Fruit fly (Drosophila melanogaster) whole organism, embryonic: ENCODE results near the gene pit.

Experiments
- Abd-B ChIP-seq: fragments of 200-800 bp; sonication (Bioruptor generic); optimal IDR thresholded peaks from 2 replicates; lab custom pipeline; 2018; ENCODE audit warnings: missing biosample characterization, mild to moderate bottlenecking, missing genetic modification characterization, moderate library complexity
- Atf6 ChIP-seq: fragments of 200-800 bp; sonication (Bioruptor generic); IDR thresholded peaks from 2 replicates; pipeline ENCODE4 v1.3.6; 2022; ENCODE audit warnings: missing biosample characterization, missing genetic modification characterization
- Bgb ChIP-seq: fragments of 200-800 bp; sonication (Bioruptor generic); IDR thresholded peaks from 2 replicates; pipeline ENCODE4 v1.3.6; 2022; ENCODE audit warnings: missing biosample characterization, missing genetic modification characterization; ENCODE audit not compliant: partially characterized antibody
- Blimp-1 ChIP-seq: fragments of 200-800 bp; sonication (Bioruptor generic); optimal IDR thresholded peaks from 3 replicates; lab custom pipeline; 2018; ENCODE audit warnings: missing biosample characterization, missing genetic modification characterization, mild to moderate bottlenecking, moderate library complexity, missing genetic modification reagents
- Bteb2 ChIP-seq: fragments of 200-800 bp; sonication (Bioruptor generic); optimal IDR thresholded peaks from 2 replicates; lab custom pipeline; 2016; ENCODE audit warnings: missing biosample characterization, missing genetic modification characterization
- CG10959 ChIP-seq: fragments of 200-800 bp; sonication (Bioruptor generic); IDR thresholded peaks from 2 replicates; pipeline ENCODE4 v1.3.6; 2022; ENCODE audit warnings: missing biosample characterization, missing genetic modification characterization
- CG12236 ChIP-seq: fragments of 200-800 bp; sonication (Bioruptor generic); optimal IDR thresholded peaks from 2 replicates; lab custom pipeline; 2016; ENCODE audit warnings: missing biosample characterization, missing genetic modification characterization
- CG18619 ChIP-seq: fragments of 200-800 bp; sonication (Bioruptor generic); optimal IDR thresholded peaks from 3 replicates; lab custom pipeline; 2017; ENCODE audit warnings: missing biosample characterization, mild to moderate bottlenecking, missing genetic modification characterization
- CG2120 ChIP-seq: fragments of 200-800 bp; sonication (Bioruptor generic); optimal IDR thresholded peaks from 3 replicates; lab custom pipeline; 2016; ENCODE audit warnings: missing biosample characterization, missing genetic modification characterization
- CG2678 ChIP-seq: fragments of 200-800 bp; sonication (Bioruptor generic); optimal IDR thresholded peaks from 3 replicates; lab custom pipeline; 2019; ENCODE audit warnings: missing biosample characterization, mild to moderate bottlenecking, missing genetic modification characterization, moderate library complexity
- CG30403 ChIP-seq: fragments of 200-800 bp; sonication (Bioruptor generic); optimal IDR thresholded peaks from 3 replicates; lab custom pipeline; 2016; ENCODE audit warnings: missing biosample characterization, missing genetic modification characterization
- CG31388 ChIP-seq: fragments of 200-800 bp; sonication (Bioruptor generic); optimal IDR thresholded peaks from 2 replicates; lab custom pipeline; 2016; ENCODE audit warnings: missing biosample characterization, missing genetic modification characterization
- CG3163 ChIP-seq: fragments of 200-800 bp; sonication (Bioruptor generic); optimal IDR thresholded peaks from 3 replicates; lab custom pipeline; 2016; ENCODE audit warnings: missing biosample characterization, missing genetic modification characterization
- CG32772 ChIP-seq: fragments of 200-800 bp; sonication (Bioruptor generic); IDR thresholded peaks from 2 replicates; pipeline ENCODE4 v1.3.6; 2022; ENCODE audit warnings: missing biosample characterization, missing genetic modification characterization
- CG7745 ChIP-seq: fragments of 200-800 bp; sonication (Bioruptor generic); optimal IDR thresholded peaks from 2 replicates; lab custom pipeline; 2018; ENCODE audit warnings: missing biosample characterization, mild to moderate bottlenecking, missing genetic modification characterization, moderate library complexity
- CG7963 ChIP-seq: fragments of 200-800 bp; sonication (Bioruptor generic); IDR thresholded peaks from 3 replicates; pipeline ENCODE4 v1.3.6; 2022; ENCODE audit warnings: missing biosample characterization, missing genetic modification characterization; ENCODE audit not compliant: partially characterized antibody
- CG8388 ChIP-seq: fragments of 200-800 bp; sonication (Bioruptor generic); optimal IDR thresholded peaks from 2 replicates; lab custom pipeline; 2019; ENCODE audit warnings: missing biosample characterization, mild to moderate bottlenecking, missing genetic modification characterization, moderate library complexity
- Chrac-16 ChIP-seq: fragments of 200-800 bp; sonication (Bioruptor generic); optimal IDR thresholded peaks from 3 replicates; lab custom pipeline; 2016; ENCODE audit warnings: missing biosample characterization, missing genetic modification characterization
- Dfd ChIP-seq, 2 experiments: fragments of >200 bp; optimal IDR thresholded peaks; 2 replicates each; lab custom pipeline; 2017; ENCODE audit warnings: missing biosample characterization in 2 of 2, missing genetic modification characterization in 2 of 2
- Dip2 ChIP-seq: fragments of 200-800 bp; sonication (Bioruptor generic); IDR thresholded peaks from 2 replicates; pipeline ENCODE4 v1.3.6; 2022; ENCODE audit warnings: missing biosample characterization, missing genetic modification characterization
- E2f2 ChIP-seq: fragments of 200-800 bp; sonication (Bioruptor generic); IDR thresholded peaks from 2 replicates; pipeline ENCODE4 v1.3.6; 2022; ENCODE audit warnings: missing biosample characterization, missing genetic modification characterization
- Rx ChIP-seq: fragments of 200-800 bp; sonication (Bioruptor generic); IDR thresholded peaks from 2 replicates; pipeline ENCODE4 v1.3.6; 2022; ENCODE audit warnings: missing biosample characterization, missing genetic modification characterization
- Sry-δ ChIP-seq: fragments of 200-800 bp; sonication (Bioruptor generic); optimal IDR thresholded peaks from 2 replicates; lab custom pipeline; 2016; ENCODE audit warnings: missing biosample characterization, missing genetic modification characterization
- Ssrp ChIP-seq: fragments of 200-800 bp; sonication (Bioruptor generic); optimal IDR thresholded peaks from 2 replicates; lab custom pipeline; 2018; ENCODE audit warnings: missing biosample characterization, mild to moderate bottlenecking, missing genetic modification characterization, moderate library complexity
- Trl ChIP-seq, 3 experiments: fragments of >200 bp in 2 of 3; fragments of 200-800 bp in 1 of 3; sonication (Bioruptor generic) in 1 of 3; optimal IDR thresholded peaks; 2 replicates in 1 of 3; 3 replicates in 2 of 3; lab custom pipeline; 2016 to 2017; ENCODE audit warnings: missing biosample characterization in 1 of 3, missing genetic modification characterization in 1 of 3
- YL-1 ChIP-seq: fragments of 200-800 bp; sonication (Bioruptor generic); optimal IDR thresholded peaks from 3 replicates; lab custom pipeline; 2017; ENCODE audit warnings: missing biosample characterization, mild to moderate bottlenecking, missing genetic modification characterization
- amos ChIP-seq: fragments of 200-800 bp; sonication (Bioruptor generic); IDR thresholded peaks from 2 replicates; pipeline ENCODE4 v1.3.6; 2022; ENCODE audit warnings: missing biosample characterization, missing genetic modification characterization; ENCODE audit not compliant: partially characterized antibody
- ato ChIP-seq: fragments of 200-800 bp; sonication (Bioruptor generic); IDR thresholded peaks from 2 replicates; pipeline ENCODE4 v1.3.6; 2022; ENCODE audit warnings: missing biosample characterization, missing genetic modification characterization; ENCODE audit not compliant: partially characterized antibody
- btn ChIP-seq: fragments of 200-800 bp; sonication (Bioruptor generic); optimal IDR thresholded peaks from 2 replicates; lab custom pipeline; 2016; ENCODE audit warnings: missing biosample characterization, missing genetic modification characterization
- cas ChIP-seq: fragments of 200-800 bp; sonication (Bioruptor generic); IDR thresholded peaks from 2 replicates; pipeline ENCODE4 v1.3.6; 2022; ENCODE audit warnings: missing biosample characterization, missing genetic modification characterization
- chm ChIP-seq: fragments of 200-800 bp; sonication (Bioruptor generic); IDR thresholded peaks from 2 replicates; pipeline ENCODE4 v1.3.6; 2022; ENCODE audit warnings: missing biosample characterization, missing genetic modification characterization
- emc ChIP-seq: fragments of 200-800 bp; sonication (Bioruptor generic); optimal IDR thresholded peaks from 2 replicates; lab custom pipeline; 2016; ENCODE audit warnings: missing biosample characterization, missing genetic modification characterization
- ewg ChIP-seq: fragments of 200-800 bp; sonication (Bioruptor generic); optimal IDR thresholded peaks from 3 replicates; lab custom pipeline; 2017; ENCODE audit warnings: mild to moderate bottlenecking, missing biosample characterization, missing genetic modification reagents, missing genetic modification characterization
- fu2 ChIP-seq: fragments of 200-800 bp; sonication (Bioruptor generic); optimal IDR thresholded peaks from 2 replicates; lab custom pipeline; 2016; ENCODE audit warnings: missing biosample characterization, missing genetic modification characterization
- gce ChIP-seq: fragments of 200-800 bp; sonication (Bioruptor generic); IDR thresholded peaks from 3 replicates; pipeline ENCODE4 v1.3.6; 2022; ENCODE audit warnings: missing biosample characterization, missing genetic modification characterization
- gcm ChIP-seq: fragments of 200-800 bp; sonication (Bioruptor generic); optimal IDR thresholded peaks from 2 replicates; lab custom pipeline; 2019; ENCODE audit warnings: missing biosample characterization, mild to moderate bottlenecking, missing genetic modification characterization, moderate library complexity
- h ChIP-seq: fragments of >200 bp; optimal IDR thresholded peaks from 2 replicates; lab custom pipeline; 2017
- jumu ChIP-seq: fragments of 200-800 bp; sonication (Bioruptor generic); optimal IDR thresholded peaks from 3 replicates; lab custom pipeline; 2016; ENCODE audit warnings: missing biosample characterization, missing genetic modification characterization
- kay ChIP-seq: fragments of 200-800 bp; sonication (Bioruptor generic); optimal IDR thresholded peaks from 2 replicates; lab custom pipeline; 2016; ENCODE audit warnings: missing biosample characterization, missing genetic modification characterization
- lilli ChIP-seq: fragments of 200-800 bp; sonication (Bioruptor generic); optimal IDR thresholded peaks from 3 replicates; lab custom pipeline; 2016; ENCODE audit warnings: missing biosample characterization, missing genetic modification characterization
- lola ChIP-seq, 3 experiments: fragments of >200 bp in 2 of 3; fragments of 200-800 bp in 1 of 3; sonication (Bioruptor generic) in 1 of 3; optimal IDR thresholded peaks; 2 replicates each; lab custom pipeline; 2017 to 2019; ENCODE audit warnings: missing biosample characterization in 3 of 3, missing genetic modification characterization in 3 of 3, mild to moderate bottlenecking in 1 of 3, moderate library complexity in 1 of 3
- nerfin-1 ChIP-seq: fragments of 200-800 bp; sonication (Bioruptor generic); optimal IDR thresholded peaks from 3 replicates; lab custom pipeline; 2019; ENCODE audit warnings: missing biosample characterization, mild to moderate bottlenecking, missing genetic modification characterization, moderate library complexity
- repo ChIP-seq: fragments of 200-800 bp; sonication (Bioruptor generic); optimal IDR thresholded peaks from 2 replicates; lab custom pipeline; 2016; ENCODE audit warnings: missing biosample characterization, missing genetic modification characterization
- ro ChIP-seq: fragments of 200-800 bp; sonication (Bioruptor generic); IDR thresholded peaks from 2 replicates; pipeline ENCODE4 v1.3.6; 2022; ENCODE audit warnings: missing biosample characterization, missing genetic modification characterization
- row ChIP-seq: fragments of 200-800 bp; sonication (Bioruptor generic); IDR thresholded peaks from 3 replicates; pipeline ENCODE4 v1.3.6; 2022; ENCODE audit warnings: missing biosample characterization, missing genetic modification characterization
- sens-2 ChIP-seq: fragments of 200-800 bp; sonication (Bioruptor generic); IDR thresholded peaks from 2 replicates; pipeline ENCODE4 v1.3.6; 2022; ENCODE audit warnings: missing biosample characterization, missing genetic modification characterization
- vnd ChIP-seq: fragments of 200-800 bp; sonication (Bioruptor generic); IDR thresholded peaks from 3 replicates; pipeline ENCODE4 v1.3.6; 2022; ENCODE audit warnings: missing biosample characterization, missing genetic modification characterization; ENCODE audit not compliant: partially characterized antibody
- wor ChIP-seq: fragments of 200-800 bp; sonication (Bioruptor generic); IDR thresholded peaks from 2 replicates; pipeline ENCODE4 v1.3.6; 2022; ENCODE audit warnings: missing biosample characterization, missing genetic modification characterization

Gene pit

dm6 chr3R:22026922-22027742, 7.0 kb upstream of the pit start, which contains the start of the genes Cchl and ND-42 (continued):
- TF ChIP-seq ato (GFP tag; lab: Robert Waterston, UW) = 0 out of 2 replicates have a peak, but pooled peaks have one; percentile 14
- TF ChIP-seq row (GFP tag; lab: Robert Waterston, UW) = peak; percentile 92
- peak; percentile 52 for TF ChIP-seq amos (GFP tag; lab: Robert Waterston, UW)
- peak; percentile 61 for TF ChIP-seq jumu
- TF ChIP-seq repo = peak; percentile 18
- peak; percentile 44 for TF ChIP-seq Bteb2 (GFP tag; lab: Kevin White, UChicago)
- TF ChIP-seq gce (GFP tag; lab: Robert Waterston, UW) = no peak
- peak; percentile 52 for TF ChIP-seq emc
- TF ChIP-seq kay (GFP tag; lab: Kevin White, UChicago) = peak; percentile 59
- TF ChIP-seq E2f2 = peak; percentile 52
- TF ChIP-seq CG18619 (GFP tag; lab: Kevin White, UChicago) = peak; percentile 80
- TF ChIP-seq lilli = peak; percentile 86
- no peak for TF ChIP-seq CG2678
- peak; percentile 55 for TF ChIP-seq ewg (GFP tag; lab: Kevin White, UChicago)
- TF ChIP-seq btn = no peak
- TF ChIP-seq ro (GFP tag; lab: Robert Waterston, UW) = no peak
- no peak for TF ChIP-seq Trl (optimal IDR thresholded peaks at IDR 0.05; lab: Kevin White, UChicago)
- TF ChIP-seq Trl (GFP tag; optimal IDR thresholded peaks at IDR 0.05; lab: Kevin White, UChicago) = peak; percentile 79
- TF ChIP-seq CG3163 (GFP tag; lab: Kevin White, UChicago) = peak; percentile 47
- peak; percentile 32; the same call in 1 of the 2 replicates for TF ChIP-seq Bgb (GFP tag; lab: Robert Waterston, UW)
- peak; percentile 77 for TF ChIP-seq Chrac-16 (GFP tag; lab: Kevin White, UChicago)
- peak; percentile 57; the same call in 1 of the 2 replicates for TF ChIP-seq wor (GFP tag; lab: Robert Waterston, UW)
- TF ChIP-seq vnd (GFP tag; lab: Robert Waterston, UW) = 0 out of 3 replicates have a peak, but pooled peaks have one; percentile 44
- TF ChIP-seq Atf6 = peak; percentile 80; the same call in 1 of the 2 replicates
- TF ChIP-seq CG7745 = no peak
- TF ChIP-seq CG12236 (GFP tag; lab: Kevin White, UChicago) = peak; percentile 40
- TF ChIP-seq h (lab: Kevin White, UChicago) = no peak
- 0 out of 2 replicates have a peak, but pooled peaks have one; percentile 6 for TF ChIP-seq cas
- peak; percentile 74 for TF ChIP-seq nerfin-1
- TF ChIP-seq CG30403 (GFP tag; lab: Kevin White, UChicago) = peak; percentile 91
- peak in 1 of 3 experiments; percentile 81 for TF ChIP-seq lola (GFP tag; optimal IDR thresholded peaks at IDR 0.05; lab: Kevin White, UChicago)
- TF ChIP-seq CG7963 = no peak
- TF ChIP-seq CG2120 (GFP tag; lab: Kevin White, UChicago) = peak; percentile 82
- no peak for TF ChIP-seq Blimp-1 (GFP tag; lab: Kevin White, UChicago)
- peak; percentile 27; the same call in 1 of the 2 replicates for TF ChIP-seq Rx
- peak; percentile 53 for TF ChIP-seq Sry-δ (GFP tag; lab: Kevin White, UChicago)
- TF ChIP-seq Abd-B (GFP tag; lab: Kevin White, UChicago) = peak; percentile 81
- peak; percentile 11; the same call in 1 of the 2 replicates for TF ChIP-seq CG10959 (GFP tag; lab: Robert Waterston, UW)
- no peak for TF ChIP-seq Dfd (GFP tag; optimal IDR thresholded peaks at IDR 0.05; lab: Kevin White, UChicago)
- TF ChIP-seq CG8388 (GFP tag; lab: Kevin White, UChicago) = peak; percentile 76
- TF ChIP-seq gcm (GFP tag; lab: Kevin White, UChicago) = peak; percentile 64
- TF ChIP-seq sens-2 (GFP tag; lab: Robert Waterston, UW) = peak; percentile 39; the same call in 1 of the 2 replicates
- TF ChIP-seq YL-1 = peak; percentile 88
- no peak for TF ChIP-seq Dip2
- TF ChIP-seq CG32772 (GFP tag; lab: Robert Waterston, UW) = peak; percentile 67
- TF ChIP-seq fu2 (GFP tag; lab: Kevin White, UChicago) = peak; percentile 63
- peak; percentile 74 for TF ChIP-seq Ssrp (tag; lab: Kevin White, UChicago)
- peak; percentile 61 for TF ChIP-seq CG31388 (GFP tag; lab: Kevin White, UChicago)
- peak; percentile 32; the same call in 1 of the 2 replicates for TF ChIP-seq chm (GFP tag; lab: Robert Waterston, UW)
